Worm (Caenorhabditis elegans) whole organism, young adult: ENCODE data around the gene appg-1.

Experiments used
- B0336.3 ChIP-seq: fragments of 200-800 bp; sonication (Bioruptor generic); IDR thresholded peaks from 2 replicates; pipeline ENCODE4 v1.3.6; 2022; ENCODE audit warnings: missing genetic modification characterization, missing compliant biosample characterization
- C17E4.6 ChIP-seq: fragments of 200-800 bp; sonication (Bioruptor generic); IDR thresholded peaks from 2 replicates; pipeline ENCODE4 v1.3.6; 2022; ENCODE audit warnings: missing genetic modification reagents, missing genetic modification characterization, missing compliant biosample characterization
- D2030.7 ChIP-seq: fragments of 200-800 bp; sonication (Bioruptor generic); IDR thresholded peaks from 2 replicates; pipeline ENCODE4 v1.3.6; 2022; ENCODE audit warnings: missing genetic modification reagents, missing genetic modification characterization, missing compliant biosample characterization
- K11D2.4 ChIP-seq: fragments of 200-800 bp; sonication (Bioruptor generic); IDR thresholded peaks from 2 replicates; pipeline ENCODE4 v1.3.6; 2022; ENCODE audit warnings: missing genetic modification reagents, missing genetic modification characterization, missing compliant biosample characterization
- T26A5.8 ChIP-seq: sonication (generic microtip); optimal IDR thresholded peaks from 2 replicates; lab custom pipeline; 2016; ENCODE audit warnings: missing genetic modification characterization, missing compliant biosample characterization
- Y53F4B.3 ChIP-seq: fragments of 200-800 bp; sonication (Bioruptor generic); IDR thresholded peaks from 2 replicates; pipeline ENCODE4 v1.3.6; 2022; ENCODE audit warnings: missing genetic modification reagents, missing genetic modification characterization, missing compliant biosample characterization
- Y56A3A.18 ChIP-seq: fragments of 200-800 bp; sonication (Bioruptor generic); IDR thresholded peaks from 2 replicates; pipeline ENCODE4 v1.3.6; 2022; ENCODE audit warnings: missing genetic modification reagents, missing genetic modification characterization, missing compliant biosample characterization
- Y95B8A.8 ChIP-seq: fragments of 200-800 bp; sonication (Bioruptor generic); IDR thresholded peaks from 2 replicates; pipeline ENCODE4 v1.3.6; 2022; ENCODE audit warnings: missing genetic modification reagents, missing genetic modification characterization, missing compliant biosample characterization
- akir-1 ChIP-seq: fragments of 200-800 bp; sonication (Bioruptor generic); optimal IDR thresholded peaks from 2 replicates; lab custom pipeline; 2018; ENCODE audit warnings: mild to moderate bottlenecking, missing genetic modification characterization, moderate library complexity, missing compliant biosample characterization
- ama-1 ChIP-seq, 3 experiments: fragments of 150-350 bp in 1 of 3; sonication (generic microtip) in 2 of 3; optimal IDR thresholded peaks; 2 replicates each; lab custom pipeline; 2014 to 2018; ENCODE audit warnings: missing biosample characterization in 2 of 3, missing genetic modification characterization in 2 of 3, missing genetic modification reagents in 2 of 3
- aptf-3 ChIP-seq: fragments of 200-800 bp; sonication (Bioruptor generic); IDR thresholded peaks from 2 replicates; pipeline ENCODE4 v1.3.6; 2022; ENCODE audit warnings: missing genetic modification characterization, missing compliant biosample characterization
- atf-7 ChIP-seq: sonication (generic microtip); optimal IDR thresholded peaks from 2 replicates; lab custom pipeline; 2017; ENCODE audit warnings: mild to moderate bottlenecking, missing genetic modification characterization, missing compliant biosample characterization
- athp-1 ChIP-seq: sonication (generic microtip); optimal IDR thresholded peaks from 2 replicates; lab custom pipeline; 2017; ENCODE audit warnings: mild to moderate bottlenecking, missing genetic modification characterization, missing compliant biosample characterization
- attf-5 ChIP-seq: fragments of 200-800 bp; sonication (Bioruptor generic); optimal IDR thresholded peaks from 2 replicates; lab custom pipeline; 2018; ENCODE audit warnings: mild to moderate bottlenecking, missing genetic modification characterization, missing compliant biosample characterization
- bed-1 ChIP-seq: fragments of 200-800 bp; sonication (Bioruptor generic); IDR thresholded peaks from 2 replicates; pipeline ENCODE4 v1.3.6; 2022; ENCODE audit warnings: missing genetic modification reagents, missing genetic modification characterization, missing compliant biosample characterization
- bed-2 ChIP-seq: fragments of 200-800 bp; sonication (Bioruptor generic); IDR thresholded peaks from 2 replicates; pipeline ENCODE4 v1.3.6; 2022; ENCODE audit warnings: missing genetic modification reagents, missing genetic modification characterization, missing compliant biosample characterization
- ccch-3 ChIP-seq: fragments of 200-800 bp; sonication (Bioruptor generic); optimal IDR thresholded peaks from 2 replicates; lab custom pipeline; 2018; ENCODE audit warnings: mild to moderate bottlenecking, missing genetic modification characterization, missing compliant biosample characterization
- ceh-40 ChIP-seq: fragments of 200-800 bp; sonication (Bioruptor generic); IDR thresholded peaks from 2 replicates; pipeline ENCODE4 v1.3.6; 2022; ENCODE audit warnings: missing genetic modification characterization, missing compliant biosample characterization
- chd-7 ChIP-seq: sonication (generic microtip); optimal IDR thresholded peaks from 2 replicates; lab custom pipeline; 2016; ENCODE audit warnings: mild to moderate bottlenecking, missing genetic modification characterization, moderate library complexity, missing compliant biosample characterization
- efl-1 ChIP-seq: fragments of 150-350 bp; optimal IDR thresholded peaks from 2 replicates; lab custom pipeline; 2014; ENCODE audit warnings: missing biosample characterization, missing genetic modification reagents, missing genetic modification characterization
- ets-4 ChIP-seq: fragments of 200-800 bp; sonication (Bioruptor generic); optimal IDR thresholded peaks from 2 replicates; lab custom pipeline; 2018; ENCODE audit warnings: mild to moderate bottlenecking, missing genetic modification characterization, missing compliant biosample characterization
- hlh-12 ChIP-seq: sonication (generic microtip); optimal IDR thresholded peaks from 2 replicates; lab custom pipeline; 2016; ENCODE audit warnings: missing genetic modification characterization, missing compliant biosample characterization
- hmg-20 ChIP-seq: fragments of 200-800 bp; sonication (Bioruptor generic); IDR thresholded peaks from 2 replicates; pipeline ENCODE4 v1.3.6; 2022; ENCODE audit warnings: missing genetic modification reagents, missing genetic modification characterization, missing compliant biosample characterization
- hrde-1 ChIP-seq: sonication (generic microtip); optimal IDR thresholded peaks from 2 replicates; lab custom pipeline; 2016; ENCODE audit warnings: missing genetic modification characterization, mild to moderate bottlenecking, missing compliant biosample characterization, moderate library complexity, missing genotype, missing genetic modification reagents, borderline replicate concordance
- hsf-1 ChIP-seq: fragments of 200-800 bp; sonication (Bioruptor generic); IDR thresholded peaks from 2 replicates; pipeline ENCODE4 v1.3.6; 2022; ENCODE audit warnings: missing genetic modification reagents, missing genetic modification characterization, missing compliant biosample characterization
- lag-1 ChIP-seq: fragments of 200-800 bp; sonication (Bioruptor generic); IDR thresholded peaks from 2 replicates; pipeline ENCODE4 v1.3.6; 2022; ENCODE audit warnings: missing genetic modification reagents, missing genetic modification characterization, missing compliant biosample characterization
- let-526 ChIP-seq: fragments of 200-800 bp; sonication (Bioruptor generic); IDR thresholded peaks from 2 replicates; pipeline ENCODE4 v1.3.6; 2022; ENCODE audit warnings: missing genetic modification reagents, missing genetic modification characterization, missing compliant biosample characterization
- lin-40 ChIP-seq: sonication (generic microtip); optimal IDR thresholded peaks from 2 replicates; lab custom pipeline; 2016; ENCODE audit warnings: missing genetic modification characterization, mild to moderate bottlenecking, missing compliant biosample characterization, missing genotype, missing genetic modification reagents
- madf-10 ChIP-seq: sonication (generic microtip); optimal IDR thresholded peaks from 2 replicates; lab custom pipeline; 2016; ENCODE audit warnings: mild to moderate bottlenecking, missing genetic modification characterization, missing compliant biosample characterization
- madf-3 ChIP-seq: fragments of 200-800 bp; sonication (Bioruptor generic); IDR thresholded peaks from 2 replicates; pipeline ENCODE4 v1.3.6; 2022; ENCODE audit warnings: missing genetic modification reagents, missing genetic modification characterization, missing compliant biosample characterization
- madf-8 ChIP-seq: fragments of 200-800 bp; sonication (Bioruptor generic); conservative IDR thresholded peaks from 2 replicates; pipeline ENCODE4 v1.3.6; 2022; ENCODE audit warnings: missing genetic modification reagents, missing genetic modification characterization, missing compliant biosample characterization
- nhr-120 ChIP-seq: fragments of 200-800 bp; sonication (Bioruptor generic); IDR thresholded peaks from 2 replicates; pipeline ENCODE4 v1.3.6; 2022; ENCODE audit warnings: missing genetic modification characterization, missing compliant biosample characterization
- nhr-80 ChIP-seq: sonication (generic microtip); optimal IDR thresholded peaks from 2 replicates; lab custom pipeline; 2016; ENCODE audit warnings: missing genetic modification characterization, missing compliant biosample characterization
- pbrm-1 ChIP-seq: fragments of 200-800 bp; sonication (Bioruptor generic); IDR thresholded peaks from 2 replicates; pipeline ENCODE4 v1.3.6; 2022; ENCODE audit warnings: missing genetic modification reagents, missing genetic modification characterization, missing compliant biosample characterization
- rpc-1 ChIP-seq, 2 experiments: fragments of 150-350 bp in 1 of 2; sonication (generic microtip) in 1 of 2; optimal IDR thresholded peaks; 2 replicates each; lab custom pipeline; 2014 to 2018; ENCODE audit warnings: missing biosample characterization in 1 of 2, missing genetic modification characterization in 1 of 2, missing genetic modification reagents in 1 of 2, missing genotype in 1 of 2
- somi-1 ChIP-seq: fragments of 200-800 bp; sonication (Bioruptor generic); optimal IDR thresholded peaks from 2 replicates; lab custom pipeline; 2018; ENCODE audit warnings: mild to moderate bottlenecking, missing genetic modification characterization, missing compliant biosample characterization
- sptf-2 ChIP-seq: fragments of 200-800 bp; sonication (Bioruptor generic); optimal IDR thresholded peaks from 2 replicates; lab custom pipeline; 2018; ENCODE audit warnings: mild to moderate bottlenecking, missing genetic modification characterization, missing compliant biosample characterization
- tbx-9 ChIP-seq: sonication (generic microtip); optimal IDR thresholded peaks from 2 replicates; lab custom pipeline; 2016; ENCODE audit warnings: borderline replicate concordance, missing genetic modification characterization, inconsistent platforms, missing compliant biosample characterization
- unc-130 ChIP-seq: sonication (generic microtip); optimal IDR thresholded peaks from 2 replicates; lab custom pipeline; 2016; ENCODE audit warnings: missing genetic modification reagents, missing genetic modification characterization, missing compliant biosample characterization
- unc-62 ChIP-seq: fragments of 150-350 bp; optimal IDR thresholded peaks from 2 replicates; lab custom pipeline; 2014; ENCODE audit warnings: missing biosample characterization, missing genetic modification reagents, missing genetic modification characterization
- ztf-22 ChIP-seq: fragments of 200-800 bp; sonication (Bioruptor generic); optimal IDR thresholded peaks from 2 replicates; lab custom pipeline; 2018; ENCODE audit warnings: mild to moderate bottlenecking, missing genetic modification characterization, moderate library complexity, missing compliant biosample characterization
- ztf-28 ChIP-seq: fragments of 200-800 bp; sonication (Bioruptor generic); IDR thresholded peaks from 2 replicates; pipeline ENCODE4 v1.3.6; 2022; ENCODE audit warnings: missing genetic modification reagents, missing genetic modification characterization, missing compliant biosample characterization

The appg-1 gene

DNA sequence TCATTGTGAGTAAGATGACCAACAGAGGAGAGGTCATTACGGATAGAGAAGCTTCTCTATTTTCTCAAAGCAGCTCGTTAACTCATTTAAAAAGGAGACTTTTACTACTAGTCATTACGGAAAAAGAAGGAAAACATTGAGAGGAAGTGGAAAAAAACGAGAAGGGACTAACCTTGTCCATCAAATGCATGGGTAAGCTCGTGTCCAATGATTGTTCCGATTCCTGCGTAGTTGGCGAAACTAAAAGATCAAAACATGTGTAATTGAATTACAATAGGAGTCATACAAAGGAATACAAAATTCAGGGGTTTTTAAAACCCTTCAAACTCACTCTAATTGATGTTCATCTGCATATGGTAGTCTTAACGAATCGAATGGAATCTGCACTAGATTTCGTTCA is 40.9 kb upstream of the appg-1 start:
- no peak for TF ChIP-seq lag-1 (GFP tag; lab: Robert Waterston, UW)
- TF ChIP-seq let-526 = no peak
- TF ChIP-seq T26A5.8 = no peak
- no peak for TF ChIP-seq unc-62 (GFP tag; lab: Kevin White, UChicago)
- TF ChIP-seq hmg-20 (GFP tag; lab: Robert Waterston, UW) = no peak

DNA sequence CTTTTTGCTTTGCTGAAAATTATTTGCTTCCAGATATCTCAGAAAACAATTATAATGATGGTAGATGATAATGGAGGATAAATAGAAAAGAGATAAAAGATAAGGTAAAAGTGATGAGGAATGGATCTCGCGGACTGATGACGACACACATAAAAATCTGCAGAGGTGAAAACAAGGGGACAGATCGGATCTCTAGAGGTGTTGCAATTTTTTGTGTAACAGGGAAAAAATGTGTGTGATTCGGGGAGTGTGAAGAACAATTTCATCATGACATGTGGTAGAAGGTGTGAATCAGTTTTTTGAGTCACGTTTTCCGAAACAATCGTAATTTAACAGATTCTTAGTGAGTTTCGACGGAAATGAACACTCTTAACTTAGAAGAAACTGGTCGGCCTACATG is 36.9 kb upstream of the appg-1 start:
- no peak for TF ChIP-seq ets-4 (GFP tag; lab: Kevin White, UChicago)
- no peak for TF ChIP-seq B0336.3
- no peak for TF ChIP-seq attf-5 (GFP tag; lab: Kevin White, UChicago)
- TF ChIP-seq madf-8 (GFP tag; lab: Robert Waterston, UW) = no peak
- no peak for TF ChIP-seq somi-1
- no peak for TF ChIP-seq athp-1 (tag; lab: Kevin White, UChicago)
- no peak for TF ChIP-seq chd-7 (tag; lab: Kevin White, UChicago)
- TF ChIP-seq pbrm-1 (GFP tag; lab: Robert Waterston, UW) = no peak
- no peak for TF ChIP-seq C17E4.6 (GFP tag; lab: Robert Waterston, UW)
- no peak for TF ChIP-seq rpc-1 (optimal IDR thresholded peaks at IDR 0.05; lab: Kevin White, UChicago)
- TF ChIP-seq rpc-1 (tag; optimal IDR thresholded peaks at IDR 0.05; lab: Kevin White, UChicago) = no peak
- TF ChIP-seq ceh-40 (GFP tag; lab: Robert Waterston, UW) = no peak
- TF ChIP-seq akir-1 (GFP tag; lab: Kevin White, UChicago) = no peak
- TF ChIP-seq ccch-3 (GFP tag; lab: Kevin White, UChicago) = no peak
- TF ChIP-seq bed-2 = no peak

DNA sequence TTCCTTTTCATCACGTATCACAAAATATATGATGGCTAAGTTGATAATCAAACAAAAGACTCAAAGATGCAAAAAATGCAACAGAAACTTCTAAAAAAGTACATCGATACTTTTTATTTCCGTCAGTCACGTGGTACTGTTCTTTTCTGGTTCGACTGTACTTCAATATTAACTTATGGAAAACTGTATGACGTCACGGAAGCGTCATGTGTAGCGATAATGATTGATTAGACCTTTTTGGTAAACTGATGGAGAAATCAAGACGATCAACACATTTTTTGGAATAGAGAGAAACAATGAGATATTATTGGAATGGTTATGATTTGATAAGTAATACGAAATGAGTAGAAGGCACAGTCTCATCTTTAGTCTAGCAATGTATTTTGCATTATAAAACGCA is 31.6 kb upstream of the appg-1 start:
- TF ChIP-seq lin-40 (tag; lab: Kevin White, UChicago) (peak; percentile 15), nhr-80 (no peak), aptf-3 (GFP tag; lab: Robert Waterston, UW) (no peak)

DNA sequence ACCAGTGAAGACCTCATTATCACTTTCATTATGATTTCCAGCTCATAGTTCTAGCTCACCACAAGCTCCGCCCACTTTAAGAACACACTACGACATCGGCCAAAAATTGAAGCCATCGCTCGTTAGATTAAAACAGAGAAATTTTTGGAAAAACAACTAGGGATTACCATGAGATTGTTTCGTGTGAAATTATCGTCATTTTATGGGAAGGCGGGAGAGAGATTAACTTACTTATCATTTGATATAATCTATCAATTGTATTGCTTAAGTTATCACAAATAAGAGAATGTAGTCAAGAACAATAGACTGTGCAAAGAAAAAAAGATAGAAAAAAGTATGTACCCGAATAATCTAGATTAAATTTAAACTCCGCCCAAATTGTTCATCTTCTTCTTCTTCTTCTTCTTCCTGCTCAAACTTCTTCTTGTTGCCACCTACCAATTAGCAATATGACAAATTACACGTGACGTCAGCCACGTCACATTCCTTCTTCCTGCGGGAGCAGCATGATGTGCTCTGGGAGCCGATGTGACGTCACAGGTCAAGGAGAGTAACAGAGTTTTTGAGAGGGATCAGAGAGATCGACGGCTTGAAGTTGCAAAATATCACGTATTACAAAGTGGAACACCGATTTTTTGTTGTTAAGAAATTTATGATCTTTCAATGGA is 25.6 kb upstream of the appg-1 start, which contains the start of gene nep-26:
Gene nep-26, minus strand, starts transcription at position 51 of the 668 bp plus-strand sequence.
- TF ChIP-seq lin-40 (tag; lab: Kevin White, UChicago) (no peak), K11D2.4 (GFP tag; lab: Robert Waterston, UW) (0 out of 2 replicates have a peak, but pooled peaks have one; percentile 25), hsf-1 (GFP tag; lab: Robert Waterston, UW) (0 out of 2 replicates have a peak, but pooled peaks have one; percentile 17)

DNA sequence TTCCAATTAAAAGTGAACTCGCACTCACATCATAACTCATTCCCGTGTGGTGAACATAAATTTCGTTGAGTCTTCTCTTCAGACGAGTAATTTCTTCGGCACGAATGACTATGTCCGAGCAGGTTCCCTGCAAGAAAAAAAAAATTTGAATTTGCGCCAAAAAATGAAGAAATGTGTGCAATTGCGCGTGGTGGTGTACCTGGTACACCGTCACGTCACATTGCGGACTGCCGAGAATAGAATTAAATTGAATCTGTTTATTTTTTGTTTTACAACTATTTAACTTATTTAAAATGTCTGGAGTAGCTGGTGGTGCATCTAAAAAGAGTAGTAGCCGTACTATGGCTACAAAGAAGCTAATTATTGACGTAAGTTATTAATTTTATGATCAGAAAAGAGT is 24.9 kb upstream of the appg-1 start, which contains the start of gene mdt-22:
Gene mdt-22, plus strand, starts transcription at position 263 of the 400 bp plus-strand sequence.
- TF ChIP-seq efl-1 (GFP tag; lab: Kevin White, UChicago) (peak; percentile 81), atf-7 (tag; lab: Kevin White, UChicago) (no peak), unc-130 (GFP tag; lab: Kevin White, UChicago) (no peak), unc-62 (GFP tag; lab: Kevin White, UChicago) (no peak), tbx-9 (tag; lab: Kevin White, UChicago) (no peak), hrde-1 (no peak), ztf-28 (GFP tag; lab: Robert Waterston, UW) (no peak), madf-3 (GFP tag; lab: Robert Waterston, UW) (peak; percentile 85), ztf-22 (GFP tag; lab: Kevin White, UChicago) (no peak), madf-10 (peak; percentile 30), nhr-120 (GFP tag; lab: Robert Waterston, UW) (no peak), sptf-2 (GFP tag; lab: Kevin White, UChicago) (no peak), Y95B8A.8 (GFP tag; lab: Robert Waterston, UW) (0 out of 2 replicates have a peak, but pooled peaks have one; percentile 29), D2030.7 (GFP tag; lab: Robert Waterston, UW) (peak; percentile 58; the same call in 1 of the 2 replicates), Y53F4B.3 (no peak), bed-2 (no peak), bed-1 (GFP tag; lab: Robert Waterston, UW) (no peak), T26A5.8 (peak; percentile 14), ama-1 (optimal IDR thresholded peaks at IDR 0.05; lab: Kevin White, UChicago) (peak; percentile 22), ama-1 (GFP tag; optimal IDR thresholded peaks at IDR 0.05; lab: Kevin White, UChicago) (peak in 1 of 2 experiments; percentile 39), hlh-12 (tag; lab: Kevin White, UChicago) (no peak), Y56A3A.18 (GFP tag; lab: Robert Waterston, UW) (0 out of 2 replicates have a peak, but pooled peaks have one; percentile 7)
